Fruit fly (Drosophila melanogaster) whole organism, prepupa: ENCODE data around the gene CG31156.

Source experiments
- Sox14 ChIP-seq: fragments of 200-800 bp; sonication (Bioruptor generic); optimal IDR thresholded peaks from 3 replicates; lab custom pipeline; 2016; ENCODE audit warnings: missing biosample characterization, missing genetic modification characterization
- net ChIP-seq: fragments of 200-800 bp; sonication (Bioruptor generic); optimal IDR thresholded peaks from 3 replicates; lab custom pipeline; 2016; ENCODE audit warnings: missing biosample characterization, missing genetic modification characterization

- TF ChIP-seq net (GFP tag; lab: Kevin White, UChicago) (no peak), Sox14 (peak; percentile 74)
These were observed 23.1 kb upstream of the CG31156 start for dm6 chr3R:22636567-22636889.
